Worm (Caenorhabditis elegans) whole organism, L4 larva: ENCODE data around the gene srj-32.

Experiments used
- Y48G9A.11 ChIP-seq: fragments of 200-800 bp; sonication (Bioruptor generic); IDR thresholded peaks from 2 replicates; pipeline ENCODE4 v1.3.6; 2022; ENCODE audit warnings: missing genetic modification reagents, missing genetic modification characterization, missing compliant biosample characterization
- aly-2 ChIP-seq: sonication (generic microtip); optimal IDR thresholded peaks from 2 replicates; lab custom pipeline; 2018; ENCODE audit warnings: missing biosample characterization, missing genetic modification characterization
- ceh-82 ChIP-seq: sonication (generic microtip); optimal IDR thresholded peaks from 2 replicates; lab custom pipeline; 2017; ENCODE audit warnings: missing biosample characterization, missing genetic modification characterization
- cey-2 ChIP-seq: sonication (generic microtip); optimal IDR thresholded peaks from 3 replicates; lab custom pipeline; 2017; ENCODE audit warnings: missing genetic modification characterization, mild to moderate bottlenecking, missing compliant biosample characterization, antibody characterized with exemption, borderline replicate concordance; ENCODE audit not compliant: insufficient read depth
- daf-19 ChIP-seq: fragments of 200-800 bp; sonication (Bioruptor generic); conservative IDR thresholded peaks from 2 replicates; pipeline ENCODE4 v1.3.6; 2022; ENCODE audit warnings: missing genetic modification characterization, missing compliant biosample characterization
- egl-27 ChIP-seq: sonication (generic microtip); optimal IDR thresholded peaks from 3 replicates; lab custom pipeline; 2017; ENCODE audit warnings: missing biosample characterization, missing genetic modification reagents, missing genetic modification characterization
- nhr-10 ChIP-seq: fragments of 150-350 bp; optimal IDR thresholded peaks from 2 replicates; lab custom pipeline; 2014; ENCODE audit warnings: missing biosample characterization, missing genetic modification characterization
- nhr-237 ChIP-seq: sonication (generic microtip); optimal IDR thresholded peaks from 2 replicates; lab custom pipeline; 2017; ENCODE audit warnings: missing biosample characterization, missing genetic modification characterization
- skn-1 ChIP-seq: fragments of 150-350 bp; optimal IDR thresholded peaks from 2 replicates; lab custom pipeline; 2014; ENCODE audit warnings: missing biosample characterization, missing genetic modification characterization
- snpc-1.2 ChIP-seq: fragments of 200-800 bp; sonication (Bioruptor generic); IDR thresholded peaks from 2 replicates; pipeline ENCODE4 v1.3.6; 2022; ENCODE audit warnings: missing genetic modification reagents, missing genetic modification characterization, missing compliant biosample characterization
- snpc-4 ChIP-seq: fragments of 150-350 bp; optimal IDR thresholded peaks from 2 replicates; lab custom pipeline; 2014; ENCODE audit warnings: missing biosample characterization, missing genetic modification characterization
- unc-130 ChIP-seq: sonication (generic microtip); optimal IDR thresholded peaks from 2 replicates; lab custom pipeline; 2016; ENCODE audit warnings: missing genetic modification reagents, missing genetic modification characterization, missing compliant biosample characterization
- unc-39 ChIP-seq: sonication (generic microtip); optimal IDR thresholded peaks from 2 replicates; lab custom pipeline; 2017; ENCODE audit warnings: missing biosample characterization, missing genetic modification characterization
- ztf-11 ChIP-seq: fragments of 150-350 bp; optimal IDR thresholded peaks from 2 replicates; lab custom pipeline; 2014; ENCODE audit warnings: missing biosample characterization, missing genetic modification characterization

ce11 chrV:7255095-7255494 lies 42.1 kb downstream of the srj-32 start, which contains the start of gene C05C8.8:
- no peak for TF ChIP-seq nhr-10
- TF ChIP-seq Y48G9A.11: no peak
- TF ChIP-seq aly-2 (tag; lab: Kevin White, UChicago): no peak
- TF ChIP-seq daf-19: no peak
- no peak for TF ChIP-seq egl-27 (tag; lab: Kevin White, UChicago)
- TF ChIP-seq snpc-4 (tag; lab: Kevin White, UChicago): no peak
- TF ChIP-seq nhr-237 (tag; lab: Kevin White, UChicago): no peak
- TF ChIP-seq ztf-11 (tag; lab: Kevin White, UChicago): no peak
- TF ChIP-seq cey-2 (tag; lab: Kevin White, UChicago): no peak
- TF ChIP-seq unc-130 (GFP tag; lab: Kevin White, UChicago): no peak
- no peak for TF ChIP-seq unc-39 (tag; lab: Kevin White, UChicago)
- no peak for TF ChIP-seq snpc-1.2 (GFP tag; lab: Robert Waterston, UW)
- no peak for TF ChIP-seq ceh-82 (tag; lab: Kevin White, UChicago)
- no peak for TF ChIP-seq skn-1 (tag; lab: Kevin White, UChicago)
